Worm (Caenorhabditis elegans) whole organism, late embryonic: ENCODE data around the gene ptp-4A2.

Experiments
- ama-1 ChIP-seq: fragments of 150-350 bp; optimal IDR thresholded peaks from 2 replicates; lab custom pipeline; 2014
- ceh-48 ChIP-seq: sonication (generic microtip); optimal IDR thresholded peaks from 2 replicates; lab custom pipeline; 2016; ENCODE audit warnings: missing genetic modification characterization, inconsistent platforms, missing compliant biosample characterization
- dmd-4 ChIP-seq: sonication (generic microtip); optimal IDR thresholded peaks from 2 replicates; lab custom pipeline; 2016; ENCODE audit warnings: borderline replicate concordance, missing genetic modification characterization, missing compliant biosample characterization
- fkh-10 ChIP-seq: fragments of 150-350 bp; optimal IDR thresholded peaks from 2 replicates; lab custom pipeline; 2014; ENCODE audit warnings: missing biosample characterization, missing genetic modification reagents, missing genetic modification characterization
- madf-2 ChIP-seq: sonication (generic microtip); optimal IDR thresholded peaks from 2 replicates; lab custom pipeline; 2017; ENCODE audit warnings: missing genetic modification characterization, missing compliant biosample characterization
- pha-4 ChIP-seq: fragments of 150-350 bp; optimal IDR thresholded peaks from 2 replicates; lab custom pipeline; 2018; ENCODE audit warnings: missing biosample characterization, missing genetic modification reagents, missing genetic modification characterization
- tbx-2 ChIP-seq: sonication (generic microtip); optimal IDR thresholded peaks from 2 replicates; lab custom pipeline; 2016; ENCODE audit warnings: missing genetic modification characterization, missing compliant biosample characterization

ce11 chrX:3990941-3991340 is 47.8 kb upstream of the ptp-4A2 start:
- TF ChIP-seq madf-2 (no peak), fkh-10 (no peak), ceh-48 (no peak), ama-1 (lab: Kevin White, UChicago) (no peak), dmd-4 (tag; lab: Kevin White, UChicago) (no peak), pha-4 (tag; lab: Kevin White, UChicago) (no peak), tbx-2 (tag; lab: Kevin White, UChicago) (peak; percentile 8)
